Worm (Caenorhabditis elegans) whole organism, midembryonic: ENCODE measurements around the gene cdr-6.

Experiments
- T22C8.4 ChIP-seq: fragments of 200-800 bp; sonication (Bioruptor generic); IDR thresholded peaks from 2 replicates; pipeline ENCODE4 v1.3.6; 2022; ENCODE audit warnings: missing genetic modification characterization, missing compliant biosample characterization
- cog-1 ChIP-seq: sonication (generic microtip); optimal IDR thresholded peaks from 2 replicates; lab custom pipeline; 2016; ENCODE audit warnings: missing genetic modification characterization, missing compliant biosample characterization
- flt-1 ChIP-seq: fragments of 200-800 bp; sonication (Bioruptor generic); IDR thresholded peaks from 2 replicates; pipeline ENCODE4 v1.3.6; 2022; ENCODE audit warnings: missing genetic modification characterization, missing compliant biosample characterization
- klf-2 ChIP-seq: fragments of 200-800 bp; sonication (Bioruptor generic); conservative IDR thresholded peaks from 2 replicates; pipeline ENCODE4 v1.3.6; 2022; ENCODE audit warnings: missing genetic modification reagents, missing genetic modification characterization, missing compliant biosample characterization
- med-1 ChIP-seq: sonication (generic microtip); optimal IDR thresholded peaks from 2 replicates; lab custom pipeline; 2017; ENCODE audit warnings: missing genetic modification characterization, mild to moderate bottlenecking, missing compliant biosample characterization, antibody characterized with exemption, missing genetic modification reagents; ENCODE audit not compliant: insufficient read depth
- ref-1 ChIP-seq: fragments of 200-800 bp; sonication (Bioruptor generic); conservative IDR thresholded peaks from 2 replicates; pipeline ENCODE4 v1.3.6; 2022; ENCODE audit warnings: missing genetic modification reagents, missing genetic modification characterization, missing compliant biosample characterization
- tab-1 ChIP-seq: fragments of 200-800 bp; sonication (Bioruptor generic); IDR thresholded peaks from 2 replicates; pipeline ENCODE4 v1.3.6; 2022; ENCODE audit warnings: missing genetic modification characterization, missing compliant biosample characterization
- ztf-23 ChIP-seq: fragments of 200-800 bp; sonication (Bioruptor generic); IDR thresholded peaks from 2 replicates; pipeline ENCODE4 v1.3.6; 2022; ENCODE audit warnings: missing genetic modification reagents, missing genetic modification characterization, missing compliant biosample characterization
- ztf-29 ChIP-seq: fragments of 200-800 bp; sonication (Bioruptor generic); IDR thresholded peaks from 2 replicates; pipeline ENCODE4 v1.3.6; 2022; ENCODE audit warnings: missing genetic modification reagents, missing genetic modification characterization, missing compliant biosample characterization

Gene cdr-6

DNA sequence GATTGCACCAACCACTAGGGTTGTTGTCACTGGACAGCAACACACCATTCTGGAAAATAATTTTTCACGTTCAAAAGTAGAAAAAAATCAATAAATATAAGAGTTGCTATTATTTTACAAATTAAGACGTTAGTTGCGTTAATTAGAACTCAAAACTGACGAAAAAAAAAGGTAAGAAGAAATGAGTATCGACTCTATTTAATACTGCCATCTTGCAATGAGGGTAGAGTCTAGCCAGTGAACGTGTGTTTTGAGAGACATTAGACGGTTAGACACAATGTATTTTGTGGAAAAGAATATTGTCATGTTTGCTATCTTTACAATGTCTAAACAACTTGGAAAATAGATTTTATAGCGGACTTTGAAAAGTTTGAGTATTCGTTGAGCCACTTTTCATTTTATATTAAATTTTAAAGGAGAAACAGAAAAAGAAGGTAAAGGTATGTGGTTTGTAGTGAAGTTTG is at the start of gene cdr-6:
Gene cdr-6, minus strand, starts transcription at position 51 of the 464 bp plus-strand sequence.
- TF ChIP-seq med-1 (GFP tag; lab: Kevin White, UChicago), result no peak
- no peak for TF ChIP-seq tab-1 (GFP tag; lab: Robert Waterston, UW)
- TF ChIP-seq T22C8.4 (GFP tag; lab: Robert Waterston, UW), result no peak
- TF ChIP-seq flt-1 (GFP tag; lab: Robert Waterston, UW), result no peak
- TF ChIP-seq ztf-29 (GFP tag; lab: Robert Waterston, UW), result no peak
- no peak for TF ChIP-seq cog-1 (tag; lab: Kevin White, UChicago)
- no peak for TF ChIP-seq ref-1 (GFP tag; lab: Robert Waterston, UW)
- no peak for TF ChIP-seq klf-2 (GFP tag; lab: Robert Waterston, UW)
- TF ChIP-seq ztf-23 (GFP tag; lab: Robert Waterston, UW), result no peak

DNA sequence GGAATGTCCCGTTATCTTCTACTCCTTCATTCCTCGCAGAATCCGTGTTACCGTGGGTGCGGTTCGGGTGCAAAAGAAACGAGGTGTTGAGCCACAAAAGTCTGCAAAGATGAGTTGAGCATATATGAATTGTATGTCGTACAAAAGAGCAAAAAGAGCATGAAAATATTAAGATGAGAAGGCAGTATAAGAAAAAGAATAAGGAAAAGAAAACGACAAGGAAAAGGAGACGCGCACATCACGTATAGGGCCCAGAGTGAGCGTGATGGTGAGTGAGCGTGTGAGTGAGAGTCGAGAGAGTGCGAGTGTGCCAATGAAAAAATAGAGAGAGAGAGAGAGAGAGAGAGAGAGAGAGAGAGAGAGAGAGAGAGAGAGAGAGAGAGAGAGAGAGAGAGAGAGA is 49.4 kb upstream of the cdr-6 start, which contains the start of gene egl-10:
Gene egl-10, minus strand, starts transcription at position 101 of the 400 bp plus-strand sequence.
- TF ChIP-seq tab-1 (GFP tag; lab: Robert Waterston, UW) (no peak), ztf-23 (GFP tag; lab: Robert Waterston, UW) (no peak), klf-2 (GFP tag; lab: Robert Waterston, UW) (no peak), ref-1 (GFP tag; lab: Robert Waterston, UW) (no peak), T22C8.4 (GFP tag; lab: Robert Waterston, UW) (no peak), flt-1 (GFP tag; lab: Robert Waterston, UW) (no peak), ztf-29 (GFP tag; lab: Robert Waterston, UW) (no peak), cog-1 (tag; lab: Kevin White, UChicago) (no peak), med-1 (GFP tag; lab: Kevin White, UChicago) (no peak)

DNA sequence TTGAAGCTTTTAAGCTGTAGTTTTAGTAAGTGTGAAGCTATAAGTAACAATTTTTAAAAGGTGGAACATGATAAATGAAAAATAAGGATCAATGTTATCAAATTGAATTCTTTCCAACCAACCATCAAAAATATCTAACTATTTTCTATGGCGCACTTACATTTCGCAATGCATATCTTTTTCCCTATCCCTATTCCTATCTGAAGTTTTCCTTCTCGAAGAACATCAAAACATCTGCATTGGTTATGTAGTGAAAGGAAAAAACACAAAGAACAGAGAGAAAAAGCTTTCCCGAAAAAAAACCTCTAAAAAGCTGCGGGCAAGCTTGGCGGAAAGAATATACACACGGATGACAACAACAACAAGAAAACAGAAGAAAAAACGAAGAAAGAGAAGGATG is 47.1 kb upstream of the cdr-6 start:
- no peak for TF ChIP-seq klf-2 (GFP tag; lab: Robert Waterston, UW)
- TF ChIP-seq ztf-29 (GFP tag; lab: Robert Waterston, UW), result no peak
- TF ChIP-seq tab-1 (GFP tag; lab: Robert Waterston, UW), result no peak
- TF ChIP-seq med-1 (GFP tag; lab: Kevin White, UChicago), result no peak
- no peak for TF ChIP-seq flt-1 (GFP tag; lab: Robert Waterston, UW)
- no peak for TF ChIP-seq ref-1 (GFP tag; lab: Robert Waterston, UW)
- TF ChIP-seq ztf-23 (GFP tag; lab: Robert Waterston, UW), result no peak
- no peak for TF ChIP-seq T22C8.4 (GFP tag; lab: Robert Waterston, UW)
- no peak for TF ChIP-seq cog-1 (tag; lab: Kevin White, UChicago)

DNA sequence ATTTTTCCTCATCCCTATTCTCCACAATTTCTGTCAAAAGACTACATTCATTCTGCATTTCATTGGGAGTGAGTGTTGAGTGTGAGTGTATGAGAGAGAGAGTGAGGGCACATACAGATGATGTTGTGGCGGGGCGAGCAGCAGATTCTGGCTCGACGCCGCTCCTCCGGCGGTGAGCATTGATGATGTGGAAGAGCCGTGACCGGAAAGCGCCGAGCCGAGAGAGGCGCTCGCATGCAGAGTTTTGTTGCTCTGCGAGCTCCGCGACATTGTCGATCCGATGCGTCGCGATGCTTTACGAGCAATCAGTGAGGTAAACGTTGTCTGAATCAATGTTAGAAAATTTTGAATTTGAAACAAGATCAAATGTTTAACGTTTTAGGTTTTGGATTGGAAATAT is 42.2 kb upstream of the cdr-6 start:
- TF ChIP-seq ztf-29 (GFP tag; lab: Robert Waterston, UW) (no peak), ref-1 (GFP tag; lab: Robert Waterston, UW) (no peak), T22C8.4 (GFP tag; lab: Robert Waterston, UW) (no peak), tab-1 (GFP tag; lab: Robert Waterston, UW) (no peak), med-1 (GFP tag; lab: Kevin White, UChicago) (no peak), flt-1 (GFP tag; lab: Robert Waterston, UW) (no peak), ztf-23 (GFP tag; lab: Robert Waterston, UW) (no peak), cog-1 (tag; lab: Kevin White, UChicago) (no peak), klf-2 (GFP tag; lab: Robert Waterston, UW) (no peak)

DNA sequence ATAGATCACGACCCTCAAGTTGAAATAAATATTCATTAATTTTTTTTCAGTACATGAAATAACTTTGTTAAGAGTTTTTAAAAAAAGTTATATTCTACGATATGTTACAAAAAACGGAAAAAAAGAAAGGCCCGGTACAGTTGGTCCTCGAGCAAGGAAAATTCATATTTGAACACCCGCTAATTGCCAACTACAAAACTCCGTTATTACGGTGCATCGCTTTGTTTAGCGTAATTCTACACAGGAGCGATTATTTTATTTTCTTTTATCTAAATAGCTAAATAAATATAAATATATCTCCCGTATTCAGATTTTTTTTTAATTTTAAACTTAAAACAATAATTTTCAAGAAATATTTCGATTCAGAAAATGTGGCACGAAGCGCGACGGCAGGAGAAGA is 36.9 kb upstream of the cdr-6 start, which contains the start of gene F28C1.1:
Gene F28C1.1, plus strand, starts transcription at position 365 of the 400 bp plus-strand sequence.
- no peak for TF ChIP-seq flt-1 (GFP tag; lab: Robert Waterston, UW)
- no peak for TF ChIP-seq klf-2 (GFP tag; lab: Robert Waterston, UW)
- TF ChIP-seq med-1 (GFP tag; lab: Kevin White, UChicago), result no peak
- TF ChIP-seq ref-1 (GFP tag; lab: Robert Waterston, UW), result no peak
- TF ChIP-seq cog-1 (tag; lab: Kevin White, UChicago), result no peak

DNA sequence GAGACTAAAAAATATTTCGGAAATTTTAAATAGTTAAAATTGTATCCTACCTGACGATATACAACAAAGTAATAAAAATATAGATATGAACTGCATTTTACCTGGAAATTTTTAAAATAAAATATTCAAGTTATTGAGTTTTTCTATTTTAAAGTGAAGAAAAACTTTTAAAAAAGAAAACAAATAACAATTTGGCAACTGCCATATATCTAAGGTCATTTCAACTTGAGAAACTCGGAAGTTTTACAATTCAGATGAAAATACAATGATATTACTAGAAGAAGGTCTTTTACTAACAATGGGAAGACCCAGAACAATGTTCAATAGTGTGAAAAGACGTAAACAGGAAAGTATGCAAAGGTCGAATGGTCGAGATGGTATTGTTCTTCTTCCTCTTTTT is 36.4 kb upstream of the cdr-6 start, which contains the start of gene C54D10.10:
Gene C54D10.10, minus strand, starts transcription at position 101 of the 400 bp plus-strand sequence.
- no peak for TF ChIP-seq ztf-23 (GFP tag; lab: Robert Waterston, UW)
- no peak for TF ChIP-seq T22C8.4 (GFP tag; lab: Robert Waterston, UW)
- TF ChIP-seq flt-1 (GFP tag; lab: Robert Waterston, UW), result no peak
- no peak for TF ChIP-seq klf-2 (GFP tag; lab: Robert Waterston, UW)
- no peak for TF ChIP-seq ref-1 (GFP tag; lab: Robert Waterston, UW)
- no peak for TF ChIP-seq cog-1 (tag; lab: Kevin White, UChicago)
- TF ChIP-seq tab-1 (GFP tag; lab: Robert Waterston, UW), result no peak
- TF ChIP-seq ztf-29 (GFP tag; lab: Robert Waterston, UW), result no peak
- TF ChIP-seq med-1 (GFP tag; lab: Kevin White, UChicago), result no peak

DNA sequence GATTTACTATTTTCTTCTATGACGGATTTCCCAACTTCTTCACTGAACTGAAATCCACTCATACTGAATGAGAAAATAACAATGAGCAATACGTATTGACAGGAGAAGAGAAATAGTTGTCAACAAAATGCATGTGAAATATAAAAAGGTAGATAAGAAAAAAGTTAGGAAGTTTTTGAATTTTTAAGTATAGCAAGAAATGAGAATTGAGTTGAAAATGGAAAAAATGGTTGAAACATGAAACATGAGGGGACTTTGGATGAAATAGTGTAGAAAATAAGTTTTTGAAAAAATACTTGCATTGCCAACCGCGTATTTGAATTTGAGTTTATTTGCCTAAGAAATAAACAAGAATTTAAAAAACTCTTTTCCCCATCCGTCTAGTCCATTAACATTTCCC is 33.4 kb upstream of the cdr-6 start, which contains the start of the genes pals-38 and C54D10.9:
Gene pals-38, minus strand, starts transcription at position 101 of the 400 bp plus-strand sequence.
Gene C54D10.9, plus strand, starts transcription at position 259 of the 400 bp plus-strand sequence.
- TF ChIP-seq flt-1 (GFP tag; lab: Robert Waterston, UW), result no peak
- no peak for TF ChIP-seq ref-1 (GFP tag; lab: Robert Waterston, UW)
- no peak for TF ChIP-seq med-1 (GFP tag; lab: Kevin White, UChicago)
- TF ChIP-seq ztf-23 (GFP tag; lab: Robert Waterston, UW), result no peak
- no peak for TF ChIP-seq T22C8.4 (GFP tag; lab: Robert Waterston, UW)
- TF ChIP-seq klf-2 (GFP tag; lab: Robert Waterston, UW), result no peak
- TF ChIP-seq cog-1 (tag; lab: Kevin White, UChicago), result no peak
- TF ChIP-seq tab-1 (GFP tag; lab: Robert Waterston, UW), result no peak
- TF ChIP-seq ztf-29 (GFP tag; lab: Robert Waterston, UW), result no peak

DNA sequence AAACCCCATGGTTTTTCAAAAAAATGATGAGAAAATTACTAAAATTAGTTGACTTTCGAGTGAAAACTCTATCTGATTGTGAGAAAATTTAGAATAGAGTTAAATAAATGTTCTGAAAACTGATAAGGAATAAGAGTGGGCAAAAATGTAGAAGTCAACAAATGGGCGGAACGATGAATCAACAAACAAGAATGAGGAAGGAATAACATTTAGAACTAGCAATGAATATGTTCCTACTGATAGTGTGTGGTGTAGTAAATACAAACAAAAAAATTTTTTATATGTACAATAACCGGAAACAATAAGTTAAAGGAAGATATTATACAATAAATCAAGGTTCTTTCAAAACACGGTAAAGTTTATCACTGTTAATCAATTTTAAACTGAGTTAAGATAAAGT is 30.3 kb upstream of the cdr-6 start, which contains the start of gene pals-39:
Gene pals-39, minus strand, starts transcription at position 101 of the 400 bp plus-strand sequence.
- no peak for TF ChIP-seq T22C8.4 (GFP tag; lab: Robert Waterston, UW)
- TF ChIP-seq ref-1 (GFP tag; lab: Robert Waterston, UW), result no peak

DNA sequence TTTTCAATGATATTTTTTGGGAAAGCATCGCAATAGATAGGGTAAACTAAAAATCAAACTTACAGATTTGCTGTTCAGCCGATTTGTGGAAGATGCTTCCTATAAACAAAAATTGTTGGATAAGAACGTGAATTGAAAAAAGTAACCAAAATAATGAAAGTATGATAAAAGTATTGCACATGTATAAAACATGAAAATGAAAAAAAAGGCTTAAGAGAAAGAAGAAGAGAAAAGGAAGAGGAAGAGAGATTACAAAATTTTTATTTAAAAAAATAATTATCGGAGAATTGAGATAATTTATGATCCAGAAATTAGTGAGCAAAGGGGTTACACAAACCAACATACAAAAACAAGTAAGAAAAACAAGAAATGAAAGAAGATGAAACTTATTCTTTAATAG is 27.9 kb upstream of the cdr-6 start, which contains the start of gene pals-37:
Gene pals-37, minus strand, starts transcription at position 101 of the 400 bp plus-strand sequence.
- TF ChIP-seq flt-1 (GFP tag; lab: Robert Waterston, UW) (no peak), T22C8.4 (GFP tag; lab: Robert Waterston, UW) (no peak), ztf-29 (GFP tag; lab: Robert Waterston, UW) (no peak), cog-1 (tag; lab: Kevin White, UChicago) (no peak), ztf-23 (GFP tag; lab: Robert Waterston, UW) (no peak), ref-1 (GFP tag; lab: Robert Waterston, UW) (no peak), klf-2 (GFP tag; lab: Robert Waterston, UW) (no peak), tab-1 (GFP tag; lab: Robert Waterston, UW) (no peak), med-1 (GFP tag; lab: Kevin White, UChicago) (no peak)
